Worm (Caenorhabditis elegans): ENCODE results near the gene F40F8.12.

DNA sequence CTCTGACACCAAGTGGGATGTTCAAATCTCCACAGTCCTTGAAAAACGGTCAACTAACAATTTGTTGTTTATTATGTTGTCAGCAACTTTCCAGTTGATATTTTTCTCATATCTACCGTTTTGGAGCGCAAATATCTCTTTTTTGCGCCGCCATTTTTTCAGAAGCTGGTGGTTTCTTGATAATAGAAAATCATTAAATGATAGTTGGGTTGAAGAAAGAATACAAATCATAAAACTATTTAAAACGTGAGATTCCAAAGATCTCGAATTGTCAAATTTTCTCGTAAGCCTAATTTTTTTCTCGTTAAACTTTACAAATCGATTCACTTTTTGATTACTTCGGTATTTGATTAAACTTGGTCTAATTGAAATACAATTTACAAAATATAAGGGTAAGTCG lies 37.2 kb upstream of the F40F8.12 start, which contains the start of gene rpl-42:
- TF ChIP-seq ces-1 (GFP tag; optimal IDR thresholded peaks at IDR 0.05) (no peak), unc-62 (GFP tag; optimal IDR thresholded peaks at IDR 0.05) (no peak), cnd-1 (tag; optimal IDR thresholded peaks at IDR 0.05) (no peak), elt-1 (tag; optimal IDR thresholded peaks at IDR 0.05; ENCODE audit: borderline replicate concordance, insufficient read depth) (no peak), nhr-28 (tag; optimal IDR thresholded peaks at IDR 0.05) (no peak), pha-4 (tag; optimal IDR thresholded peaks at IDR 0.05) (no peak), elt-3 (tag; optimal IDR thresholded peaks at IDR 0.05) (no peak), snpc-4 (tag; optimal IDR thresholded peaks at IDR 0.05) (no peak), hlh-1 (tag; optimal IDR thresholded peaks at IDR 0.05) (no peak), nhr-237 (tag; optimal IDR thresholded peaks at IDR 0.05) (no peak), nhr-12 (tag; optimal IDR thresholded peaks at IDR 0.05) (no peak)

All from whole organism, mixed stage, embryonic.